Worm (Caenorhabditis elegans) whole organism, L4/young adult: ENCODE data around the gene fipr-6.

Source experiments
- W03F9.2 ChIP-seq: fragments of 150-350 bp; optimal IDR thresholded peaks from 2 replicates; lab custom pipeline; 2014; ENCODE audit warnings: missing biosample characterization, missing genetic modification characterization
- dao-5 ChIP-seq: sonication (generic microtip); optimal IDR thresholded peaks from 2 replicates; lab custom pipeline; 2016; ENCODE audit warnings: missing genotype, missing genetic modification characterization, moderate library complexity, missing compliant biosample characterization
- him-1 ChIP-seq: sonication (generic microtip); optimal IDR thresholded peaks from 2 replicates; lab custom pipeline; 2016; ENCODE audit warnings: missing genotype, missing genetic modification reagents, missing genetic modification characterization, missing compliant biosample characterization

fipr-6 gene

DNA sequence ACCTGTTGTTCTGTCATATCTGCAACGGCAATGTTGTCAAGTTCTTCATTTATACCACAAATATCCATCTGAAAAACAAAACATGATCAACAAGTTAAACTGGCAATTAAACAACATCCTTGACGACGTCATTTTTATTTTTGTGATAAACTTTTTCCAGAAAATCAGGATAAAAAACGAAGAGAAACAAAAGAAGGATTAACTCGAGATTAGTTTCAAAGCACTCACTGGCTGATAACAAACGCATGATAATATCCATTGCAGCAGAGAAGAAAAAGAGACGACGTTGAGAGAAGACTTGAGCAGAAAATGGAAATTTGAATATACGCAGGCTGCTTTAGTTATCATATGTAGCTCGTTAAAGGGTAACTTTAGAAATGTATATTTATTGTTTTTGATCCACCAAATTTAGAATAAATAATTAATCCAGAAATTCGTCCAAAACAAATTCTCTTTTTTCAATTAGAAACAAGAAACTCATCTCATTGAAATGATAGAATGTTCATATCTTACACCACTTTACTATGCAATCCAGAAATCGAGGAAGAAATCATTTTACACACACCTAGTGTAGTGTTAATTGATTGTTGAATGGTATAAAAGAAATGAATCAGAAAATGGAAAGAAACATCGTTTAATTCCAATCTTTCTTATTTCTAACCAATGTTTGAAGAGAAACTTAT, 10.2 kb downstream of the fipr-6 start, which contains the start of the genes C12D8.21 and col-148:
Gene C12D8.21, minus strand, starts transcription at position 68 of the 683 bp plus-strand sequence.
Gene col-148, plus strand, starts transcription at position 633 of the 683 bp plus-strand sequence.
- TF ChIP-seq W03F9.2 (no peak), him-1 (tag; lab: Kevin White, UChicago) (no peak), dao-5 (no peak)

DNA sequence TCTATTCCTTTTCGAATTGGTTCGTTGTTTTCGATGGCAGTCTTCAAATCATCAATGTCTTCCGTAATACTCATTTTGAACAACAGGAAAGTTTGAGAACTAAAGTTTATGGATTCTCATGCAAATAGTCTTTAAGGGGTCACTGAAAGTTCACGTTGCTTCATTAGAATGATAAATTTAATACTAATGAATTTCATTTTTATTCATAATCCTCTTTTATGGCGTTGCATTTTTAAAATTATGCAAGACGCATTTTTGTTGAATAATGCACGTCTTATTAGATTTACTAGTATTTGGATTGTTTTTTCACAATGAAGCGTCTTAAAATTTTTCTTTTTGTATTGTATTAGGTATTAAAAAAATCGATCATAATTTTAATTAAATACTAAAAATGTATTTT, 12.1 kb downstream of the fipr-6 start, which contains the start of gene C12D8.9:
Gene C12D8.9, minus strand, starts transcription at position 101 of the 400 bp plus-strand sequence.
- TF ChIP-seq W03F9.2 (no peak), dao-5 (no peak), him-1 (tag; lab: Kevin White, UChicago) (no peak)

DNA sequence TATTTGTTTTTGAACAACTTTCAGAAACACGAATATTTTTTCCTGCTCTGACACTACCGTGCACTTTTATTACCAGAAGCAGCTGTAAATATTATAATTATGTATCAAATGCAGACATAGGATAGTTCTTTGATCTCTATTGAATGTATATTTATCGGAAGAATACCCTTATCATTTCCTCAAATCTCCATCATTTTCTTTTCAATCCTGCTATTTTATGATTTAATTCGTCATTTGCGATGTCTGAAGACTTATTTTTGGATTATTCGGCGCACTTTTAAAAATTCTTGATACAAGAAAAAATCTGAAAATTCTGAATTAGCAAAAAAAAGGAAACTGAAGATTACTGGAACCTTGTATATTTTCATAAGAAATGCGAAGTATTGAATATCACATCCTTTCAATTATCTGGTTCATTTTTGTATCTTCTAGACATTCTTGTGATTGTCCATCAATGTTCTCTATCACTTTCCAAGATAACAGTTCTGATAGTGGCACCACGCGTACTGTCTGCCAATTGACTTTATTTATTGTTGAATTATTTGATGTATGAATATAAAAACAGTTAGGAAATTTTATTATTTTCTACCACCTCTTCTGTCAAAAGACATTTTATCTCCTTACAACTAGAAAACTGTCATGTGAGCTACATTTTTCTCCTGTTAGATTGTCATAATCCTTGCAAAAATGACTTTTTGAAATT, 13.1 kb downstream of the fipr-6 start:
- no peak for TF ChIP-seq him-1 (tag; lab: Kevin White, UChicago)
- TF ChIP-seq W03F9.2 = no peak
- TF ChIP-seq dao-5 = no peak

DNA sequence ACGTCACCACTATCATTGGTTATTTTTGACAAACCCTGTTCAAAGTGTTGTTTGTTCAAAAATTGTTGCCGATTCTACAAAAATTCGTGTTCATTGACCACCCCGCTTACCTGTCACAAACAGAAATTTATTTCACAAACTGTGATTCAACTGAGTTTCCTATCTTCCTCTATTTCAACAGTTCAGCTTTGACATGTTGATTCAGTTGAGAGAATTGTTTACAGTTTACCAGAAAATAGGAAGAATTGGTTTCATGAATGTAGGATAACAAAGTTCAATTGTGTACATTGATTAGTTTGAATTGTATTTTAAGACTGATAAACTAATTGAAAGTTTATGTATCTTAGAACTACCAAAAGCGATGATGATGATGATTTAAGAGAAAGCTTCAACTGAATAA, 14.6 kb downstream of the fipr-6 start:
- TF ChIP-seq W03F9.2 (no peak), him-1 (tag; lab: Kevin White, UChicago) (no peak), dao-5 (no peak)

DNA sequence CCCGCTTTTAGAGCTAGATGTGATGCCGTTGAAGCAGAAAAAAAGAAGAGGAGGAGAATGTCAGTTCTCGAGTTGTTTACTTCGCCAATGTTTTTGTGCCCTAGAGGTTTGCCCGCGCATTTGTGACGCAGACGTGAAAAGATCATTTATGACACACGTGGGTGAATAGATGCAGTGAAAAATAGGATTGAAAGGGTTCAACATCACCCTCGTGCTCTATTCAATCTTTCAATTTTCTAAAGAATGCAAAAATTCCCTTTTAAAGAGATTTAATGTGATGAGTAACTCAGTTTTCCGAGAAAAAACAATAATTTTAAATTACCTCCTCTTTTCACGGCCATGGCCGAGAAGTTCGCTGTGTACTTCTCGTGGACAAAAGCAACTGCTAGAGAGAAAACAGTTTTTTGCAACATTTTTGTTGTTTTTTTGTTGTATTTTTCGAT, 15.4 kb downstream of the fipr-6 start:
- TF ChIP-seq dao-5 (no peak), W03F9.2 (no peak), him-1 (tag; lab: Kevin White, UChicago) (no peak)

DNA sequence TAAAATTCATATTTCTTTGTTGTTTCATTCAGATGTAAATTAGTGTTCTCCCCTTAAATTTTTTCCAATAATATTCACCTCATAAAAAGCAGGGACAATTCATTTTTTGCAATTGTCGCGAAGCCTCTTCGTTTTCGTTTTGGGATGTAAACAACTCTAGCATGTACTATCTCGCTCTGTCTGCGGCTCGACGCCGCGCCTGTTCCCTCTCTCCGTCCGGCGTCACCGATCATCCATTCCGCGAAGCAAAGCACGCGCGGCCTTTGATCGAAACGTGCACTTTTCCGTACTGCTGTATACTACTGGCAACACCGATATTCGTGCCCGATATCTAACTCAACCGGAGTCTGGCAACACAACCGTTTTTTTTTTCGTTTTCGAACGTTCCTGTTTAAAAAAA, 15.9 kb downstream of the fipr-6 start:
- TF ChIP-seq W03F9.2 = no peak
- TF ChIP-seq dao-5 = no peak
- no peak for TF ChIP-seq him-1 (tag; lab: Kevin White, UChicago)

DNA sequence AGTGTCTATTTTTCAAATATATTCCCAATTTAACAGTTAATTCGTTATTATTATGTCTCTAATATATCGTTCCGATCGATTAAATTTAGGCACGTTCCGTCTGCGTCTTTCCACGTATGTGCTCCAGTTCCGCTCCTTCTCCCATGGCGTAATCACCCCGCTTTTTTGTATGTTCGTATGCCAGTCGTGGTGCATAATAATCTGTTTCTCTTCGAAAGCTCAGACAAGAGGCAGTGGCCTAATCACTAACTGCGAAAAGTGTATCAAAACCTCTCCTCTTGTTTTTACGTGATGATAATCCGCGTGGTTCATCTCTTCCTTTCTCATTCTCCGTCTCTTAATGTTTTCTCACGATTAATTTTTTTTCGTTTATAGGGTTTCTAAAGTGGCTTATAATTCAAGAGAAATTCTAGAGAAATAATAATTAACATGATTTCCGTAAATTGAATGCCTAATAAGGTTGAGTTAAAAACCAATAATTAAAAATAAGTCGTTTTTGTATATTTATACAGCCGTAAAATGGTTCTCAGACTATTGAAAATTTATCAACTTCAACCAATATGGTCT, 16.7 kb downstream of the fipr-6 start:
- TF ChIP-seq him-1 (tag; lab: Kevin White, UChicago) (no peak), W03F9.2 (no peak), dao-5 (no peak)

DNA sequence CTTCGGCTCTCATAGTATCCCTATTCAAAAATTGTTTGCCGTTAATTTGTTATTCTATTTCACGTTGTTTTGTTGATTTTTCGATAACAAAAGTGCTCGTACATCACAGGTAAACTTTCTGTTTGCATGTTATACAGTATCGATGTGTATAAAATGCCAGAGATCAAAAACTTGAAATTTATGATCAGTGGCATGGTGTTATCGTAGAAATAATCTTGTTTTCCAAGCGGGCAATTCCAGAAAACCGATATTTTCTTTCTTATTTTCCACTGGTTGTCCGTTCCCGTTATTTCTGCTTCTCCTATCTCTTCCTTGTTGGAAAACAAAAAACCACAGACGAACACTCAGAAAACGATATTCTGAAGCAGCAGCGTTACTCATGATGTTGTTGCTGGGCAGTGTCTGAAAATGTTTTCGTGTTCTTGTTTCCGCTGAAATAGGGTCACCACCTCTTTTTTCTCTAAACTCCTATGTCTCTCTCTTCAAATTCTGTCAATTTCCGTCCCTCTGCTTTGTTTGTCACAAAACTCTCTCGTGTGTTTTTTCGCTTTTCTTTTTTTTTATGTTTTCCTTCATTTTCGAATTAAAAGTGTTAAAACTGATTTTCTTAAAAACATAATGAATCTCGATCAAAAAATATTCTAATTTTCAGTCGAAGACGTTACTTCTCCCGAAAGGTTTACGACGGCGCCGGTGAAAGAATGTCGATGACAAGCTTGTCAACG, 17.4 kb downstream of the fipr-6 start, which contains the start of gene akt-1:
Gene akt-1, plus strand, starts transcription at position 651 of the 725 bp plus-strand sequence.
- TF ChIP-seq him-1 (tag; lab: Kevin White, UChicago) (no peak), W03F9.2 (no peak), dao-5 (no peak)

DNA sequence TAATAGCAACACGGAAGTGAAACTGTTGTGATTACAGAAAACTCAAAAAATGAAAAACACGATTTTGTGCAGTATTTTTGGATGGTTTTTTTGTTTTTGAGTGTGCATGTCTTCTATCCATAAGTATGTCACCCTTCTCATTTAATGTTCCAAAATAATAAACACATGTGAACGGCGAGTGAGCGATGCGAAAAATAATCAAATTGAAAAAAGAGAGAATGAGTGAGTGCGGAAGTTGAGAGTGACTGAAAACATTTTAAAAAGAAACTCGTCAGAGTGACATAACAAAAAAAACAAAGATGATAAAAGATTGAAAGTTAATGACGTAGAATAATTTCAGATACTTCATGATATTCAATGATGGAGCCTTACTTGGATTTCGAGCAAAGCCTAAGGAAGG, 18.5 kb downstream of the fipr-6 start:
- TF ChIP-seq W03F9.2 (no peak), dao-5 (no peak), him-1 (tag; lab: Kevin White, UChicago) (no peak)

DNA sequence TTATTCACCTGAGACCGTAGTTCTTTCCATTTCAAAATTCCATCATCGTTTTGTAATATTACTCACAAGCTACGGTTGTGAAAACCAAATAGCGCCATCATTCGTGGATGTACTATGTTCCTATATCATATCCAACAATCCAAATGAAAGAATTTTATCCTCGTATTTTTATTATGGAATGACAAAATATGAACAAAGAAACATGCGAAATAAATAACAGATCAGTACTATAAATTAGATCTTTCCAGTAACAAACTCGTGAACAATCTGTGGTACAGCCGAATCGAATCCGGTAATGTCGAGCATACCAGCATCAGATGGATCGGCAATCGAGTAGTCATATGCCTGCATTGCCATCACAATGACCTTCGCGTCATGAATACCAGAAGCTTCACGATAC, 21.6 kb downstream of the fipr-6 start:
- TF ChIP-seq W03F9.2 (no peak), him-1 (tag; lab: Kevin White, UChicago) (no peak), dao-5 (no peak)

DNA sequence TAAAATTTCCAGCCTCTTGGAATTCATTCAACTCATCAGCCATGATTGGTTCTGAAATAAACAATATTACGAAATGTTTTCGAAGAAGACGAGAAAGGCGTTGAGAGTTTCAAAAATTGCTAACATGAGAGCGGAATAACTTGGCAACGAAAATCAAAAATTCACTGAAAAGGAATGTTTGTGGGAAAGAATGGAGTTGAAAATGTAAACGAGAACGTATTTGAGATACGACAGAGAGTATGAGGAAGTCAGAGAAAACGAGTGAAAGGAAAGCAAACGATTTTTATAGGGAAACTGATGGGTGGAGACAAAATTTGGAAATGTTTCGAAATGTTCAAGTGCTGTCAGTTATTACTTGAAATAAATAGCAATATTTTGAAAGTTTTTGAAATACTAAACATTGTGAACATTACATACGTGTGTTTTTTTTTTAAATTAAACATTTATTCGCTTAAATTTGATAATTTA, 24.0 kb downstream of the fipr-6 start, which contains the start of gene rop-1:
Gene rop-1, minus strand, starts transcription at position 51 of the 468 bp plus-strand sequence.
- TF ChIP-seq dao-5 (no peak), W03F9.2 (no peak), him-1 (tag; lab: Kevin White, UChicago) (no peak)

DNA sequence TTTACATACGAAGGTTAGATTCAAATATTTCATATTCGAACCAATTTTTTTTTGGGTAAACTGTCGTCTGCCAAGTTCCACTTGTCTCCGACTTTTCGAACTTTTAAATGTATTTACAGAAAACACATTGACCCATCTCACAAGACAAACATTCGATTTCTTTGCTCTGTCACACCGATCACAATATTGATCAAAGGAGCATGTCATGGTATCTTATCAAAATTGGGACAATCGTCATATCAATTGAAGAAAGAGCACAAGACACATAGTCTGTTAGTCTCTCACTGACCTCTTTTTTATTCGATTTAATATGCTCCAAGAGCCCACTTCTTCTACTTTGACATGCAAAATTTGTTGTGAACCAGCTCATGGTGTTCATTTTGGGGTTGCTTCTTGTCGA, 25.0 kb downstream of the fipr-6 start, which contains the start of gene nhr-232:
Gene nhr-232, plus strand, starts transcription at position 121 of the 400 bp plus-strand sequence.
- TF ChIP-seq W03F9.2 = no peak
- no peak for TF ChIP-seq dao-5
- TF ChIP-seq him-1 (tag; lab: Kevin White, UChicago) = no peak

DNA sequence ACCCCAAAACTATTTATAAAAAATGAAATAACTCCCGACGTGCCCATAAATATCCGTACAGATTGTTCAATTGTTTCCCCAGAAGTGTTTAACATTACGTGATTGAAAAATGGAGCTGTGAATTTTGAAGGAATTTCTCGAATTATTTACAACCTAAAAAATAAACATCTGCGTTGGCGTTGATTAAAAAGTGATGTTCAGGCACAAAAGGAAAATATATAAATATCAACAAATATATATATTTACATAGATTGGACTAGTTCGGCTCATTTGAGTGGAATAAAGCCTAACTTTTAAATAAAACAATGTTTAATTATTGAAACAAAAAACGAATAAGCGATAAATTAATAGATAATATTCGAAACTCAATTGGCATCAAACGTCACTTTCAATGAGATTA, 29.4 kb downstream of the fipr-6 start, which contains the start of gene sri-18:
Gene sri-18, minus strand, starts transcription at position 101 of the 400 bp plus-strand sequence.
- TF ChIP-seq him-1 (tag; lab: Kevin White, UChicago) = peak; percentile 15
- TF ChIP-seq W03F9.2 = no peak

DNA sequence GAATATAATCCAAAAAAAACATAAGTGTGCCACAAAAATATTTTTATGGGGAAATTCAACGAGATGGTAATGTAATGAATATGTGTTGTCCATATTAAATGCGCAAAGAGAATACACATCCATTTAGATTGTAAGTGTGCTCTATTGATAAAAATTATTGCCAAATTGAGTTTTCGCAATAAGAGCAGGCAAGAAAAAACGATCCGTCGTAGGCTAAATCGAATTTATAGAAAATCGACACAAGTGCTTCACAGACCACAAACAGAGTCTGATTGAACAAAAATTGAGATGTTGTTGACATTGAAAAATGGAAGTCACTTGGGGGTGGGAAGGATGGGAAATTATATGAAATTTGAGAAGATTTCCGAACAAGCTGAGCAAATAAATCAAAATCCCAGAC, 34.0 kb downstream of the fipr-6 start:
- no peak for TF ChIP-seq dao-5
- TF ChIP-seq W03F9.2 = no peak
- TF ChIP-seq him-1 (tag; lab: Kevin White, UChicago) = no peak
